Fruit fly (Drosophila melanogaster): Measurements from ENCODE around the gene CG10550.

- TF ChIP-seq EcR (GFP tag; optimal IDR thresholded peaks at IDR 0.05) (no peak), Dll (optimal IDR thresholded peaks at IDR 0.05) (no peak), pan (optimal IDR thresholded peaks at IDR 0.05) (no peak), CG8478 (optimal IDR thresholded peaks at IDR 0.05) (no peak)
Observed at dm6 chr3R:25299507-25299964, 8.7 kb downstream of the CG10550 start, which contains the start of gene CG31288.

Measured in whole organism.